Worm (Caenorhabditis elegans) whole organism, late embryonic: ENCODE measurements around the gene mtrr-1.

Experiments used
- F13H6.1 ChIP-seq: sonication (generic microtip); optimal IDR thresholded peaks from 2 replicates; lab custom pipeline; 2016; ENCODE audit warnings: missing genetic modification characterization, missing compliant biosample characterization
- K09A11.1 ChIP-seq: sonication (generic microtip); optimal IDR thresholded peaks from 2 replicates; lab custom pipeline; 2017; ENCODE audit warnings: antibody characterized with exemption, mild to moderate bottlenecking, missing genetic modification characterization, missing compliant biosample characterization; ENCODE audit not compliant: insufficient read depth
- Y22D7AL.16 ChIP-seq: sonication (generic microtip); optimal IDR thresholded peaks from 2 replicates; lab custom pipeline; 2016; ENCODE audit warnings: missing genetic modification characterization, missing compliant biosample characterization
- ceh-30 ChIP-seq: fragments of 150-350 bp; optimal IDR thresholded peaks from 2 replicates; lab custom pipeline; 2014; ENCODE audit warnings: missing biosample characterization, missing genetic modification characterization
- ceh-31 ChIP-seq: sonication (generic microtip); optimal IDR thresholded peaks from 2 replicates; lab custom pipeline; 2016; ENCODE audit warnings: missing genetic modification characterization, missing compliant biosample characterization
- ceh-45 ChIP-seq: fragments of 200-800 bp; sonication (Bioruptor generic); IDR thresholded peaks from 2 replicates; pipeline ENCODE4 v1.3.6; 2022; ENCODE audit warnings: missing genetic modification reagents, missing genetic modification characterization, missing compliant biosample characterization
- ceh-48 ChIP-seq: sonication (generic microtip); optimal IDR thresholded peaks from 2 replicates; lab custom pipeline; 2016; ENCODE audit warnings: missing genetic modification characterization, inconsistent platforms, missing compliant biosample characterization
- ceh-9 ChIP-seq: sonication (generic microtip); optimal IDR thresholded peaks from 2 replicates; lab custom pipeline; 2016; ENCODE audit warnings: mild to moderate bottlenecking, missing genetic modification characterization, inconsistent platforms, missing compliant biosample characterization
- dmd-4 ChIP-seq: sonication (generic microtip); optimal IDR thresholded peaks from 2 replicates; lab custom pipeline; 2016; ENCODE audit warnings: borderline replicate concordance, missing genetic modification characterization, missing compliant biosample characterization
- dve-1 ChIP-seq: sonication (generic microtip); optimal IDR thresholded peaks from 2 replicates; lab custom pipeline; 2017; ENCODE audit warnings: antibody characterized with exemption, mild to moderate bottlenecking, missing genetic modification characterization, missing compliant biosample characterization
- elt-2 ChIP-seq: sonication (generic microtip); optimal IDR thresholded peaks from 2 replicates; lab custom pipeline; 2016; ENCODE audit warnings: missing genetic modification reagents, missing genetic modification characterization, missing compliant biosample characterization
- elt-4 ChIP-seq: sonication (generic microtip); optimal IDR thresholded peaks from 2 replicates; lab custom pipeline; 2016; ENCODE audit warnings: missing genetic modification characterization, missing compliant biosample characterization
- eyg-1 ChIP-seq: sonication (generic microtip); optimal IDR thresholded peaks from 2 replicates; lab custom pipeline; 2016; ENCODE audit warnings: missing genotype, missing genetic modification characterization, missing compliant biosample characterization
- fax-1 ChIP-seq: sonication (generic microtip); optimal IDR thresholded peaks from 2 replicates; lab custom pipeline; 2016; ENCODE audit warnings: missing genotype, missing genetic modification characterization, missing compliant biosample characterization
- fkh-10 ChIP-seq: fragments of 150-350 bp; optimal IDR thresholded peaks from 2 replicates; lab custom pipeline; 2014; ENCODE audit warnings: missing biosample characterization, missing genetic modification reagents, missing genetic modification characterization
- fkh-6 ChIP-seq: sonication (generic microtip); optimal IDR thresholded peaks from 2 replicates; lab custom pipeline; 2016; ENCODE audit warnings: missing genetic modification characterization, missing compliant biosample characterization
- hlh-13 ChIP-seq: fragments of 200-800 bp; sonication (Bioruptor generic); optimal IDR thresholded peaks from 2 replicates; lab custom pipeline; 2018; ENCODE audit warnings: mild to moderate bottlenecking, missing genetic modification characterization, missing compliant biosample characterization
- hlh-15 ChIP-seq: sonication (generic microtip); optimal IDR thresholded peaks from 2 replicates; lab custom pipeline; 2016; ENCODE audit warnings: missing genetic modification characterization, missing compliant biosample characterization
- hlh-8 ChIP-seq: sonication (generic microtip); optimal IDR thresholded peaks from 2 replicates; lab custom pipeline; 2016; ENCODE audit warnings: missing genotype, missing genetic modification characterization, missing compliant biosample characterization
- lin-11 ChIP-seq: fragments of 200-800 bp; sonication (Bioruptor generic); optimal IDR thresholded peaks from 2 replicates; lab custom pipeline; 2018; ENCODE audit warnings: mild to moderate bottlenecking, missing genetic modification characterization, missing compliant biosample characterization
- nhr-232 ChIP-seq: sonication (generic microtip); optimal IDR thresholded peaks from 2 replicates; lab custom pipeline; 2016; ENCODE audit warnings: missing genetic modification characterization, missing compliant biosample characterization
- npax-4 ChIP-seq: sonication (generic microtip); optimal IDR thresholded peaks from 2 replicates; lab custom pipeline; 2016; ENCODE audit warnings: missing genetic modification characterization, missing compliant biosample characterization
- pat-9 ChIP-seq: fragments of 200-800 bp; sonication (Bioruptor generic); optimal IDR thresholded peaks from 2 replicates; lab custom pipeline; 2018; ENCODE audit warnings: mild to moderate bottlenecking, missing genetic modification characterization, moderate library complexity, missing compliant biosample characterization
- pqm-1 ChIP-seq: sonication (generic microtip); optimal IDR thresholded peaks from 2 replicates; lab custom pipeline; 2016; ENCODE audit warnings: missing genetic modification characterization, missing compliant biosample characterization
- pros-1 ChIP-seq: fragments of 150-350 bp; optimal IDR thresholded peaks from 2 replicates; lab custom pipeline; 2014; ENCODE audit warnings: missing biosample characterization, missing genetic modification reagents, missing genetic modification characterization
- sdc-2 ChIP-seq: sonication (generic microtip); optimal IDR thresholded peaks from 2 replicates; lab custom pipeline; 2016; ENCODE audit warnings: missing genotype, missing genetic modification characterization, missing compliant biosample characterization
- tbx-2 ChIP-seq: sonication (generic microtip); optimal IDR thresholded peaks from 2 replicates; lab custom pipeline; 2016; ENCODE audit warnings: missing genetic modification characterization, missing compliant biosample characterization
- tbx-7 ChIP-seq: sonication (generic microtip); optimal IDR thresholded peaks from 2 replicates; lab custom pipeline; 2016; ENCODE audit warnings: missing genotype, missing genetic modification characterization, missing compliant biosample characterization
- ttx-3 ChIP-seq: sonication (generic microtip); optimal IDR thresholded peaks from 2 replicates; lab custom pipeline; 2016; ENCODE audit warnings: missing genetic modification reagents, missing genetic modification characterization, missing compliant biosample characterization
- unc-42 ChIP-seq: sonication (generic microtip); optimal IDR thresholded peaks from 2 replicates; lab custom pipeline; 2016; ENCODE audit warnings: missing genotype, missing genetic modification characterization, missing compliant biosample characterization
- unc-55 ChIP-seq: sonication (generic microtip); optimal IDR thresholded peaks from 2 replicates; lab custom pipeline; 2017; ENCODE audit warnings: missing biosample characterization, missing genetic modification reagents, missing genetic modification characterization
- unc-86 ChIP-seq: sonication (generic microtip); optimal IDR thresholded peaks from 2 replicates; lab custom pipeline; 2016; ENCODE audit warnings: missing genetic modification characterization, missing compliant biosample characterization

mtrr-1 gene

DNA sequence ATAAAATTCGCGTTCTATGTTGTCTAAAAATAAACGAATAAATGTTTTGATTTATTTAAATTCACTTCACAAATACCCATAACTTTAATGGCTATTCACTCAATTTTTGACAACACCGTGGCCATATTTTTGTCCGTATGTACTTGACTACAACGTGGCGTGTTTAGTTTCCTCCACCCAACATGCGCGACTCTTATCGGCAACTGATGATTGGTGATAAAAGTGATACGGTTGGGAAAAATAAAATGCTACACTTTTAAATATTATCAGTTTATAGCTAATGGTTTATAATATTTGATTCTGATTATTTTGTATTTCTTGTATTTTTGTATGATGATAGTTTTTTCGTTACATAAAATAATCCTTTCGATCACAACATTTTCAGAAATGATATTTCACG, 5.9 kb downstream of the mtrr-1 start, which contains the start of gene acs-7:
Gene acs-7, plus strand, starts transcription at position 386 of the 400 bp plus-strand sequence.
- TF ChIP-seq eyg-1 (no peak), elt-2 (tag; lab: Kevin White, UChicago) (peak; percentile 94)

ce11 chrII:9295678-9296077, 9.9 kb downstream of the mtrr-1 start, which contains the start of gene C01G6.9:
Gene C01G6.9 (minus strand): TSS chrII:9295818.
- TF ChIP-seq ceh-9 (tag; lab: Kevin White, UChicago) (no peak), K09A11.1 (tag; lab: Kevin White, UChicago) (no peak), unc-86 (no peak), dve-1 (no peak), sdc-2 (tag; lab: Kevin White, UChicago) (no peak), ceh-30 (tag; lab: Kevin White, UChicago) (no peak), tbx-7 (tag; lab: Kevin White, UChicago) (no peak), hlh-8 (tag; lab: Kevin White, UChicago) (no peak), ceh-31 (tag; lab: Kevin White, UChicago) (no peak), fax-1 (tag; lab: Kevin White, UChicago) (no peak), tbx-2 (tag; lab: Kevin White, UChicago) (no peak), hlh-15 (no peak), nhr-232 (tag; lab: Kevin White, UChicago) (no peak), unc-42 (no peak), fkh-6 (tag; lab: Kevin White, UChicago) (no peak), pqm-1 (no peak), ttx-3 (tag; lab: Kevin White, UChicago) (no peak)

- TF ChIP-seq lin-11 (tag; lab: Kevin White, UChicago) (no peak), unc-55 (GFP tag; lab: Kevin White, UChicago) (peak; percentile 45)
These were observed 13.9 kb downstream of the mtrr-1 start for ce11 chrII:9299679-9300078.

- no peak for TF ChIP-seq ceh-45 (GFP tag; lab: Robert Waterston, UW)
- TF ChIP-seq unc-55 (GFP tag; lab: Kevin White, UChicago): peak; percentile 13
- peak; percentile 90 for TF ChIP-seq elt-2 (tag; lab: Kevin White, UChicago)
- no peak for TF ChIP-seq npax-4
These were observed 15.3 kb downstream of the mtrr-1 start for ce11 chrII:9301065-9301464.

- TF ChIP-seq dmd-4 (no peak), ceh-30 (tag; lab: Kevin White, UChicago) (no peak), F13H6.1 (tag; lab: Kevin White, UChicago) (no peak), hlh-8 (tag; lab: Kevin White, UChicago) (no peak), Y22D7AL.16 (tag; lab: Kevin White, UChicago) (no peak), ceh-48 (tag; lab: Kevin White, UChicago) (no peak), elt-2 (tag; lab: Kevin White, UChicago) (no peak), hlh-13 (no peak)
These were observed 17.8 kb downstream of the mtrr-1 start for ce11 chrII:9303545-9303944.

ce11 chrII:9304849-9305248, 19.1 kb downstream of the mtrr-1 start:
- TF ChIP-seq pqm-1: no peak
- no peak for TF ChIP-seq fkh-10 (GFP tag; lab: Kevin White, UChicago)
- TF ChIP-seq pat-9 (tag; lab: Kevin White, UChicago): no peak
- TF ChIP-seq unc-42: peak; percentile 73
- peak; percentile 3 for TF ChIP-seq ceh-31 (tag; lab: Kevin White, UChicago)
- TF ChIP-seq pros-1 (tag; lab: Kevin White, UChicago): no peak
- TF ChIP-seq elt-4 (tag; lab: Kevin White, UChicago): no peak
- peak; percentile 5 for TF ChIP-seq tbx-2 (tag; lab: Kevin White, UChicago)
